Worm (Caenorhabditis elegans) whole organism, L2 larva: ENCODE measurements around the gene ins-10.

Experiments used
- C34F6.9 ChIP-seq: fragments of 150-350 bp; optimal IDR thresholded peaks from 2 replicates; lab custom pipeline; 2014; ENCODE audit warnings: missing biosample characterization, missing genetic modification characterization
- F13H6.1 ChIP-seq: sonication (generic microtip); optimal IDR thresholded peaks from 2 replicates; lab custom pipeline; 2016; ENCODE audit warnings: missing genetic modification characterization, missing compliant biosample characterization
- R02D3.7 ChIP-seq: fragments of 150-350 bp; optimal IDR thresholded peaks from 2 replicates; lab custom pipeline; 2014; ENCODE audit warnings: missing biosample characterization, missing genetic modification characterization
- Y55F3AM.14 ChIP-seq: fragments of 200-800 bp; sonication (Bioruptor generic); optimal IDR thresholded peaks from 2 replicates; lab custom pipeline; 2018; ENCODE audit warnings: mild to moderate bottlenecking, missing genetic modification characterization, missing compliant biosample characterization
- alr-1 ChIP-seq: fragments of 150-350 bp; optimal IDR thresholded peaks from 2 replicates; lab custom pipeline; 2014; ENCODE audit warnings: missing biosample characterization, missing genetic modification characterization
- aly-2 ChIP-seq: fragments of 150-350 bp; optimal IDR thresholded peaks from 2 replicates; lab custom pipeline; 2014; ENCODE audit warnings: missing biosample characterization, missing genetic modification characterization
- ama-1 ChIP-seq: fragments of 150-350 bp; optimal IDR thresholded peaks from 2 replicates; lab custom pipeline; 2018; ENCODE audit warnings: inconsistent platforms
- blmp-1 ChIP-seq: sonication (generic microtip); optimal IDR thresholded peaks from 2 replicates; lab custom pipeline; 2017; ENCODE audit warnings: missing genetic modification characterization, mild to moderate bottlenecking, missing compliant biosample characterization, antibody characterized with exemption, moderate library complexity; ENCODE audit not compliant: insufficient read depth
- ceh-16 ChIP-seq: fragments of 150-350 bp; optimal IDR thresholded peaks from 2 replicates; lab custom pipeline; 2014; ENCODE audit warnings: missing biosample characterization, missing genetic modification characterization
- crh-2 ChIP-seq: sonication (generic microtip); optimal IDR thresholded peaks from 2 replicates; lab custom pipeline; 2017; ENCODE audit warnings: missing biosample characterization, missing genetic modification characterization
- dmd-4 ChIP-seq: sonication (generic microtip); optimal IDR thresholded peaks from 2 replicates; lab custom pipeline; 2017; ENCODE audit warnings: missing biosample characterization, missing genetic modification characterization
- egl-27 ChIP-seq: sonication (generic microtip); optimal IDR thresholded peaks from 3 replicates; lab custom pipeline; 2017; ENCODE audit warnings: missing biosample characterization, missing genetic modification reagents, missing genetic modification characterization
- elt-1 ChIP-seq: fragments of 150-350 bp; optimal IDR thresholded peaks from 2 replicates; lab custom pipeline; 2014; ENCODE audit warnings: missing biosample characterization, missing genetic modification characterization
- elt-3 ChIP-seq: sonication (generic microtip); optimal IDR thresholded peaks from 2 replicates; lab custom pipeline; 2017; ENCODE audit warnings: missing biosample characterization, missing genetic modification characterization
- fos-1 ChIP-seq: fragments of 150-350 bp; optimal IDR thresholded peaks from 2 replicates; lab custom pipeline; 2014; ENCODE audit warnings: missing biosample characterization, missing genetic modification characterization
- gmeb-1 ChIP-seq: fragments of 150-350 bp; optimal IDR thresholded peaks from 2 replicates; lab custom pipeline; 2014; ENCODE audit warnings: missing biosample characterization, missing genetic modification characterization
- lin-11 ChIP-seq: fragments of 150-350 bp; sonication (generic microtip); optimal IDR thresholded peaks from 2 replicates; lab custom pipeline; 2014; ENCODE audit warnings: missing biosample characterization, missing genetic modification characterization, inconsistent platforms, mixed read lengths
- lin-13 ChIP-seq: fragments of 150-350 bp; optimal IDR thresholded peaks from 2 replicates; lab custom pipeline; 2014; ENCODE audit warnings: missing biosample characterization, missing genetic modification reagents, missing genetic modification characterization
- lsy-2 ChIP-seq, 2 experiments: fragments of 150-350 bp in 1 of 2; sonication (generic microtip) in 1 of 2; optimal IDR thresholded peaks; 2 replicates each; lab custom pipeline; 2014 to 2017; ENCODE audit warnings: missing biosample characterization in 2 of 2, missing genetic modification characterization in 2 of 2
- mab-5 ChIP-seq: fragments of 150-350 bp; optimal IDR thresholded peaks from 2 replicates; lab custom pipeline; 2014; ENCODE audit warnings: missing biosample characterization, missing genetic modification characterization
- mbf-1 ChIP-seq: sonication (generic microtip); optimal IDR thresholded peaks from 2 replicates; lab custom pipeline; 2017; ENCODE audit warnings: missing biosample characterization, missing genetic modification characterization
- nhr-10 ChIP-seq: sonication (generic microtip); optimal IDR thresholded peaks from 2 replicates; lab custom pipeline; 2017; ENCODE audit warnings: missing biosample characterization, missing genetic modification characterization
- nhr-11 ChIP-seq: fragments of 150-350 bp; optimal IDR thresholded peaks from 2 replicates; lab custom pipeline; 2014; ENCODE audit warnings: missing biosample characterization, missing genetic modification characterization
- nhr-129 ChIP-seq: fragments of 150-350 bp; optimal IDR thresholded peaks from 2 replicates; lab custom pipeline; 2014; ENCODE audit warnings: missing biosample characterization, missing genetic modification characterization
- nhr-21 ChIP-seq: fragments of 150-350 bp; optimal IDR thresholded peaks from 2 replicates; lab custom pipeline; 2014; ENCODE audit warnings: missing biosample characterization, missing genetic modification characterization
- nhr-23 ChIP-seq: fragments of 150-350 bp; optimal IDR thresholded peaks from 2 replicates; lab custom pipeline; 2014; ENCODE audit warnings: missing biosample characterization, missing genetic modification reagents, missing genetic modification characterization
- nhr-237 ChIP-seq: fragments of 150-350 bp; optimal IDR thresholded peaks from 2 replicates; lab custom pipeline; 2014; ENCODE audit warnings: missing biosample characterization, missing genetic modification characterization
- nhr-25 ChIP-seq: fragments of 150-350 bp; sonication (generic microtip); optimal IDR thresholded peaks from 3 replicates; lab custom pipeline; 2014; ENCODE audit warnings: missing biosample characterization, missing genetic modification characterization
- nhr-6 ChIP-seq: fragments of 150-350 bp; optimal IDR thresholded peaks from 2 replicates; lab custom pipeline; 2014; ENCODE audit warnings: missing biosample characterization, missing genetic modification characterization
- nhr-77 ChIP-seq: fragments of 150-350 bp; optimal IDR thresholded peaks from 2 replicates; lab custom pipeline; 2014; ENCODE audit warnings: missing biosample characterization, missing genetic modification characterization
- peb-1 ChIP-seq: fragments of 150-350 bp; optimal IDR thresholded peaks from 2 replicates; lab custom pipeline; 2014; ENCODE audit warnings: missing biosample characterization, missing genetic modification characterization
- sem-4 ChIP-seq: fragments of 150-350 bp; optimal IDR thresholded peaks from 2 replicates; lab custom pipeline; 2014; ENCODE audit warnings: missing biosample characterization, missing genetic modification reagents, missing genetic modification characterization
- skn-1 ChIP-seq: sonication (generic microtip); optimal IDR thresholded peaks from 2 replicates; lab custom pipeline; 2017; ENCODE audit warnings: missing biosample characterization, missing genetic modification characterization
- sma-3 ChIP-seq: sonication (generic microtip); optimal IDR thresholded peaks from 2 replicates; lab custom pipeline; 2016; ENCODE audit warnings: missing genetic modification reagents, missing genetic modification characterization, missing compliant biosample characterization
- sma-9 ChIP-seq, 2 experiments: fragments of 150-350 bp in 1 of 2; sonication (generic microtip) in 1 of 2; optimal IDR thresholded peaks; 2 replicates each; lab custom pipeline; 2014 to 2016; ENCODE audit warnings: missing genetic modification characterization in 2 of 2, mild to moderate bottlenecking in 1 of 2, missing biosample characterization in 1 of 2, missing compliant biosample characterization in 1 of 2, missing genetic modification reagents in 1 of 2, moderate library complexity in 1 of 2
- snpc-4 ChIP-seq: fragments of 150-350 bp; optimal IDR thresholded peaks from 2 replicates; lab custom pipeline; 2014; ENCODE audit warnings: missing biosample characterization, missing genetic modification characterization
- unc-39 ChIP-seq: fragments of 150-350 bp; optimal IDR thresholded peaks from 2 replicates; lab custom pipeline; 2014; ENCODE audit warnings: missing biosample characterization, missing genetic modification characterization
- unc-55 ChIP-seq: fragments of 150-350 bp; sonication (generic microtip); optimal IDR thresholded peaks from 3 replicates; lab custom pipeline; 2014; ENCODE audit warnings: missing biosample characterization, missing genetic modification reagents, missing genetic modification characterization
- unc-62 ChIP-seq: fragments of 150-350 bp; optimal IDR thresholded peaks from 2 replicates; lab custom pipeline; 2014; ENCODE audit warnings: missing biosample characterization, missing genetic modification reagents, missing genetic modification characterization
- zag-1 ChIP-seq: fragments of 150-350 bp; optimal IDR thresholded peaks from 2 replicates; lab custom pipeline; 2014; ENCODE audit warnings: missing biosample characterization, missing genetic modification characterization
- ztf-4 ChIP-seq: fragments of 150-350 bp; optimal IDR thresholded peaks from 2 replicates; lab custom pipeline; 2014; ENCODE audit warnings: missing biosample characterization, missing genetic modification characterization

Gene ins-10

DNA sequence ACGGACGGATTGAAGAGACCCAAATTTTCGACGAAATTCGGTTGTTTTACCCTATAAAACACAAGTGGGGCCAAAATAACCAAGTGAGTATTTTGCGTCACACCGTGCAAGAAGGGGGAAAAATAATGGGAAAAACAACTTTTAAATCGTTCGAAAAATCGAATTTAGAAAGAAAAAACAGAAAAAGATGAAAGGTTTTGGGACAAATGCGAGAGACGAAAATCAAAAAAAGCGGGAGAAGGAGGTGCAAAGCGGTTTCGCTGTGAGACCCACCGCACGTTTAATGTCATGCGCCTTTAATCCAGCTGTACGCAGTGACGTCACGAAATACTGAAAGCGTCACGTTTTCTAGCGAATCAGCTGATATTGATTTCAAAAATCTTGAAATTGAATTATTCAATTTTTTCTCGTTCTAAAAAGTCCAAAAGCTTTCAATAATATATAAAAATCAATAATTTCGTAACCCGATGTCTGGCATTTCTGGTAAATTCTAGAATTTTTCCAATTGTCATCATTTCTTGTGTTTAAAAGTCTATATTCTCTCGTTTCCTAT, 21.7 kb upstream of the ins-10 start, which contains the start of the genes ddx-17 and aip-1:
Gene ddx-17 (minus strand): TSS at position 51 of the 553 bp plus-strand sequence.
Gene aip-1 (plus strand): TSS at position 332 of the 553 bp plus-strand sequence.
- TF ChIP-seq nhr-23 (tag; lab: Kevin White, UChicago) (no peak), unc-62 (GFP tag; lab: Kevin White, UChicago) (no peak), alr-1 (tag; lab: Kevin White, UChicago) (no peak), elt-1 (tag; lab: Kevin White, UChicago) (no peak), skn-1 (tag; lab: Kevin White, UChicago) (peak; percentile 87), lin-11 (peak; percentile 58), peb-1 (tag; lab: Kevin White, UChicago) (no peak), ceh-16 (no peak), R02D3.7 (tag; lab: Kevin White, UChicago) (no peak), C34F6.9 (peak; percentile 92), crh-2 (tag; lab: Kevin White, UChicago) (peak; percentile 88), lin-13 (peak; percentile 33), blmp-1 (tag; lab: Kevin White, UChicago) (peak; percentile 36), F13H6.1 (peak; percentile 55), elt-3 (tag; lab: Kevin White, UChicago) (no peak), nhr-10 (peak; percentile 23), aly-2 (tag; lab: Kevin White, UChicago) (no peak), unc-39 (no peak), ama-1 (lab: Kevin White, UChicago) (peak; percentile 83), nhr-21 (peak; percentile 51), nhr-25 (peak; percentile 74), nhr-6 (tag; lab: Kevin White, UChicago) (no peak), fos-1 (tag; lab: Kevin White, UChicago) (peak; percentile 60), ztf-4 (tag; lab: Kevin White, UChicago) (peak; percentile 23), gmeb-1 (tag; lab: Kevin White, UChicago) (peak; percentile 65), snpc-4 (tag; lab: Kevin White, UChicago) (peak; percentile 59), lsy-2 (tag; optimal IDR thresholded peaks at IDR 0.05; lab: Kevin White, UChicago) (peak; percentile 35 to 87), unc-55 (peak; percentile 88), nhr-237 (tag; lab: Kevin White, UChicago) (no peak), mab-5 (tag; lab: Kevin White, UChicago) (peak; percentile 25), mbf-1 (tag; lab: Kevin White, UChicago) (no peak), sem-4 (tag; lab: Kevin White, UChicago) (peak; percentile 2), nhr-129 (tag; lab: Kevin White, UChicago) (peak; percentile 86), sma-3 (GFP tag; lab: Kevin White, UChicago) (peak; percentile 34), nhr-11 (tag; lab: Kevin White, UChicago) (no peak), Y55F3AM.14 (no peak), zag-1 (tag; lab: Kevin White, UChicago) (no peak), sma-9 (GFP tag; optimal IDR thresholded peaks at IDR 0.05; lab: Kevin White, UChicago) (peak; percentile 67), sma-9 (tag; optimal IDR thresholded peaks at IDR 0.05; lab: Kevin White, UChicago) (no peak)

DNA sequence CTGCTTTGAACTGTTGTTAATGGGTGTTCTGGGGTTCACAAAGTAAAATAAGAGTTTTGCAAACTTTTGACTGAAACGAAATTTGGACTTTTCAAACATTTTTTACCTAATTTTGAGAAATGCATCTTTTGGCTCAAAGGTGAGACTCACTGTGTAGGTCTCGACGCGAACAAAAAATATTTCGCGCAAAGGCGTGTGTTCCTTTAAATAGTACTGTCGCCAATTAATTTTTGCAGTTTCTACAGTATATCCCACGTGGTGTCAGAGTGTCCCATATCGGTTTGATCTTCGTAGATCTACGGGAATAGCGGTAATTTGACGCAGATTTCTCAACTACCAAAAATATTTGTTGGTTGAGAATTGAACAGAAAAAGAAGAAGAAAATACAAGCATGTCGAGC, 20.1 kb upstream of the ins-10 start:
- TF ChIP-seq nhr-11 (tag; lab: Kevin White, UChicago) (no peak), nhr-25 (no peak), dmd-4 (tag; lab: Kevin White, UChicago) (no peak), nhr-129 (tag; lab: Kevin White, UChicago) (no peak), aly-2 (tag; lab: Kevin White, UChicago) (no peak), nhr-23 (tag; lab: Kevin White, UChicago) (no peak), skn-1 (tag; lab: Kevin White, UChicago) (no peak), egl-27 (tag; lab: Kevin White, UChicago) (no peak)

DNA sequence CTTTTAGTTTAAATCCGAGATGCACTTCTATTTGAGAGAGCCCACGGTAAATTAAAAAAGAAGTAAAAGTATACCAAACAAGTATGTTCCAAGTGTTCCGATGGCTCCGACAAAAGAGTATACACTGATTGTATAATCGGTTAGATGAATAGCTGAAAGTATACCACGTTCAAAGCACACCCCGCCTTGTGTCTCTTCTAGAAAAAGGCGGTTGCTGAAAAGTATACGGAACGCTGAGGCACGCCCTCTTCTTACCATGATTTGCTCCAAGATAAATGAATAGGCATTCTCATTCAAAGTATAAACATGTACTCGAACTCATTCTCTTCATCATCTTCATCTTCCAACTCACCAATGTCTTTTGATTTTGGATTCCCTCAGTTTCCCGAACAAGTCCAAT, 19.4 kb upstream of the ins-10 start, which contains the start of gene end-3:
Gene end-3 (plus strand): TSS at position 301 of the 400 bp plus-strand sequence.
- TF ChIP-seq nhr-77 (tag; lab: Kevin White, UChicago) (no peak), nhr-25 (no peak)
